Worm (Caenorhabditis elegans) whole organism, young adult: ENCODE results near the gene pck-3.

ENCODE experiments used
- B0019.2 ChIP-seq: fragments of 200-800 bp; sonication (Bioruptor generic); conservative IDR thresholded peaks from 2 replicates; pipeline ENCODE4 v1.3.6; 2022; ENCODE audit warnings: missing genetic modification reagents, missing genetic modification characterization, missing compliant biosample characterization
- C17E4.6 ChIP-seq: fragments of 200-800 bp; sonication (Bioruptor generic); IDR thresholded peaks from 2 replicates; pipeline ENCODE4 v1.3.6; 2022; ENCODE audit warnings: missing genetic modification reagents, missing genetic modification characterization, missing compliant biosample characterization
- F22D6.2 ChIP-seq: sonication (generic microtip); optimal IDR thresholded peaks from 2 replicates; lab custom pipeline; 2016; ENCODE audit warnings: mild to moderate bottlenecking, missing genetic modification characterization, missing compliant biosample characterization
- F57A8.1 ChIP-seq: fragments of 200-800 bp; sonication (Bioruptor generic); optimal IDR thresholded peaks from 2 replicates; lab custom pipeline; 2018; ENCODE audit warnings: mild to moderate bottlenecking, missing genetic modification characterization, moderate library complexity, missing compliant biosample characterization
- Y67H2A.10 ChIP-seq: fragments of 200-800 bp; sonication (Bioruptor generic); conservative IDR thresholded peaks from 2 replicates; pipeline ENCODE4 v1.3.6; 2022; ENCODE audit warnings: missing genetic modification reagents, missing genetic modification characterization, missing compliant biosample characterization
- Y79H2A.3 ChIP-seq: fragments of 200-800 bp; sonication (Bioruptor generic); conservative IDR thresholded peaks from 2 replicates; pipeline ENCODE4 v1.3.6; 2022; ENCODE audit warnings: missing genetic modification reagents, missing genetic modification characterization, missing compliant biosample characterization
- aptf-3 ChIP-seq: fragments of 200-800 bp; sonication (Bioruptor generic); IDR thresholded peaks from 2 replicates; pipeline ENCODE4 v1.3.6; 2022; ENCODE audit warnings: missing genetic modification characterization, missing compliant biosample characterization
- atf-7 ChIP-seq: sonication (generic microtip); optimal IDR thresholded peaks from 2 replicates; lab custom pipeline; 2017; ENCODE audit warnings: mild to moderate bottlenecking, missing genetic modification characterization, missing compliant biosample characterization
- attf-3 ChIP-seq: fragments of 200-800 bp; sonication (Bioruptor generic); conservative IDR thresholded peaks from 2 replicates; pipeline ENCODE4 v1.3.6; 2022; ENCODE audit warnings: missing genetic modification reagents, missing genetic modification characterization, missing compliant biosample characterization
- ceh-27 ChIP-seq: fragments of 200-800 bp; sonication (Bioruptor generic); optimal IDR thresholded peaks from 2 replicates; lab custom pipeline; 2018; ENCODE audit warnings: mild to moderate bottlenecking, missing genetic modification characterization, moderate library complexity, missing compliant biosample characterization
- ceh-58 ChIP-seq: fragments of 200-800 bp; sonication (Bioruptor generic); IDR thresholded peaks from 2 replicates; pipeline ENCODE4 v1.3.6; 2022; ENCODE audit warnings: missing genetic modification characterization, missing compliant biosample characterization
- chd-7 ChIP-seq: sonication (generic microtip); optimal IDR thresholded peaks from 2 replicates; lab custom pipeline; 2016; ENCODE audit warnings: mild to moderate bottlenecking, missing genetic modification characterization, moderate library complexity, missing compliant biosample characterization
- egrh-3 ChIP-seq: fragments of 200-800 bp; sonication (Bioruptor generic); IDR thresholded peaks from 2 replicates; pipeline ENCODE4 v1.3.6; 2022; ENCODE audit warnings: missing genetic modification reagents, missing genetic modification characterization, missing compliant biosample characterization
- ets-4 ChIP-seq: fragments of 200-800 bp; sonication (Bioruptor generic); optimal IDR thresholded peaks from 2 replicates; lab custom pipeline; 2018; ENCODE audit warnings: mild to moderate bottlenecking, missing genetic modification characterization, missing compliant biosample characterization
- hmg-20 ChIP-seq: fragments of 200-800 bp; sonication (Bioruptor generic); IDR thresholded peaks from 2 replicates; pipeline ENCODE4 v1.3.6; 2022; ENCODE audit warnings: missing genetic modification reagents, missing genetic modification characterization, missing compliant biosample characterization
- lin-40 ChIP-seq: sonication (generic microtip); optimal IDR thresholded peaks from 2 replicates; lab custom pipeline; 2016; ENCODE audit warnings: missing genetic modification characterization, mild to moderate bottlenecking, missing compliant biosample characterization, missing genotype, missing genetic modification reagents
- lin-54 ChIP-seq: fragments of 200-800 bp; sonication (Bioruptor generic); optimal IDR thresholded peaks from 2 replicates; lab custom pipeline; 2018; ENCODE audit warnings: mild to moderate bottlenecking, missing genetic modification characterization, missing compliant biosample characterization
- madf-10 ChIP-seq: sonication (generic microtip); optimal IDR thresholded peaks from 2 replicates; lab custom pipeline; 2016; ENCODE audit warnings: mild to moderate bottlenecking, missing genetic modification characterization, missing compliant biosample characterization
- mel-28 ChIP-seq: sonication (generic microtip); optimal IDR thresholded peaks from 2 replicates; lab custom pipeline; 2016; ENCODE audit warnings: borderline replicate concordance, mild to moderate bottlenecking, missing genetic modification characterization, missing compliant biosample characterization
- mes-4 ChIP-seq: sonication (generic microtip); optimal IDR thresholded peaks from 2 replicates; lab custom pipeline; 2016; ENCODE audit warnings: missing genotype, missing genetic modification characterization, missing compliant biosample characterization
- nfya-1 ChIP-seq: sonication (generic microtip); optimal IDR thresholded peaks from 2 replicates; lab custom pipeline; 2017; ENCODE audit warnings: antibody characterized with exemption, missing compliant biosample characterization, missing genetic modification characterization, borderline replicate concordance; ENCODE audit not compliant: insufficient read depth
- nhr-90 ChIP-seq: sonication (generic microtip); optimal IDR thresholded peaks from 2 replicates; lab custom pipeline; 2016; ENCODE audit warnings: missing genotype, mild to moderate bottlenecking, missing genetic modification characterization, missing compliant biosample characterization
- pha-4 ChIP-seq: fragments of 150-350 bp; sonication (generic microtip); optimal IDR thresholded peaks from 2 replicates; lab custom pipeline; 2014; ENCODE audit warnings: missing biosample characterization, missing genetic modification reagents, missing genetic modification characterization
- repo-1 ChIP-seq: sonication (generic microtip); optimal IDR thresholded peaks from 2 replicates; lab custom pipeline; 2017; ENCODE audit warnings: mild to moderate bottlenecking, missing genetic modification characterization, missing compliant biosample characterization
- rpc-1 ChIP-seq, 2 experiments: fragments of 150-350 bp in 1 of 2; sonication (generic microtip) in 1 of 2; optimal IDR thresholded peaks; 2 replicates each; lab custom pipeline; 2014 to 2018; ENCODE audit warnings: missing biosample characterization in 1 of 2, missing genetic modification characterization in 1 of 2, missing genetic modification reagents in 1 of 2, missing genotype in 1 of 2
- snpc-4 ChIP-seq, 5 experiments: fragments of 150-350 bp in 1 of 5; sonication (generic microtip) in 4 of 5; optimal IDR thresholded peaks; 2 replicates each; lab custom pipeline; 2014 to 2018; ENCODE audit warnings: missing genetic modification characterization in 5 of 5, missing biosample characterization in 3 of 5, antibody characterized with exemption in 2 of 5, mild to moderate bottlenecking in 2 of 5, missing compliant biosample characterization in 2 of 5, missing genotype in 2 of 5, moderate library complexity in 2 of 5, missing genetic modification reagents in 1 of 5
- somi-1 ChIP-seq: fragments of 200-800 bp; sonication (Bioruptor generic); optimal IDR thresholded peaks from 2 replicates; lab custom pipeline; 2018; ENCODE audit warnings: mild to moderate bottlenecking, missing genetic modification characterization, missing compliant biosample characterization
- sptf-2 ChIP-seq: fragments of 200-800 bp; sonication (Bioruptor generic); optimal IDR thresholded peaks from 2 replicates; lab custom pipeline; 2018; ENCODE audit warnings: mild to moderate bottlenecking, missing genetic modification characterization, missing compliant biosample characterization
- tbp1 ChIP-seq: fragments of 200-800 bp; sonication (Bioruptor generic); optimal IDR thresholded peaks from 2 replicates; lab custom pipeline; 2018; ENCODE audit warnings: mild to moderate bottlenecking, missing genetic modification characterization, missing compliant biosample characterization
- tbx-9 ChIP-seq: sonication (generic microtip); optimal IDR thresholded peaks from 2 replicates; lab custom pipeline; 2016; ENCODE audit warnings: borderline replicate concordance, missing genetic modification characterization, inconsistent platforms, missing compliant biosample characterization
- unc-62 ChIP-seq: fragments of 150-350 bp; optimal IDR thresholded peaks from 2 replicates; lab custom pipeline; 2014; ENCODE audit warnings: missing biosample characterization, missing genetic modification reagents, missing genetic modification characterization
- zim-3 ChIP-seq: sonication (generic microtip); optimal IDR thresholded peaks from 2 replicates; lab custom pipeline; 2017; ENCODE audit warnings: mild to moderate bottlenecking, missing genetic modification characterization, moderate library complexity, missing compliant biosample characterization
- ztf-18 ChIP-seq: sonication (generic microtip); optimal IDR thresholded peaks from 2 replicates; lab custom pipeline; 2016; ENCODE audit warnings: missing genotype, mild to moderate bottlenecking, missing genetic modification characterization, missing compliant biosample characterization

pck-3 gene

ce11 chrIV:5926643-5927042 is 30.2 kb downstream of the pck-3 start:
- no peak for TF ChIP-seq aptf-3 (GFP tag; lab: Robert Waterston, UW)
- TF ChIP-seq tbp1 (GFP tag; lab: Kevin White, UChicago): no peak
- TF ChIP-seq atf-7 (tag; lab: Kevin White, UChicago): no peak
- TF ChIP-seq C17E4.6 (GFP tag; lab: Robert Waterston, UW): no peak
- TF ChIP-seq egrh-3 (GFP tag; lab: Robert Waterston, UW): no peak
- no peak for TF ChIP-seq ceh-58 (GFP tag; lab: Robert Waterston, UW)
- TF ChIP-seq B0019.2 (GFP tag; lab: Robert Waterston, UW): no peak
- no peak for TF ChIP-seq ets-4 (GFP tag; lab: Kevin White, UChicago)
- TF ChIP-seq Y67H2A.10 (GFP tag; lab: Robert Waterston, UW): no peak
- TF ChIP-seq sptf-2 (GFP tag; lab: Kevin White, UChicago): no peak
- TF ChIP-seq nhr-90: no peak
- no peak for TF ChIP-seq snpc-4 (GFP tag; optimal IDR thresholded peaks at IDR 0.05; lab: Kevin White, UChicago)
- no peak for TF ChIP-seq snpc-4 (tag; optimal IDR thresholded peaks at IDR 0.05; lab: Kevin White, UChicago)
- no peak for TF ChIP-seq F22D6.2 (tag; lab: Kevin White, UChicago)
- no peak for TF ChIP-seq repo-1 (tag; lab: Kevin White, UChicago)

- TF ChIP-seq egrh-3 (GFP tag; lab: Robert Waterston, UW) (no peak), nfya-1 (tag; lab: Kevin White, UChicago) (no peak), hmg-20 (GFP tag; lab: Robert Waterston, UW) (no peak), F57A8.1 (GFP tag; lab: Kevin White, UChicago) (no peak)
Observed at ce11 chrIV:5927805-5928204, 31.4 kb downstream of the pck-3 start.

- TF ChIP-seq chd-7 (no peak), ztf-18 (no peak)
Observed at ce11 chrIV:5928957-5929356, 32.5 kb downstream of the pck-3 start.

ce11 chrIV:5930345-5930744 is 33.9 kb downstream of the pck-3 start, which contains the start of gene lin-33:
Gene lin-33, plus strand, starts transcription at chrIV:5930645.
- TF ChIP-seq zim-3 (tag; lab: Kevin White, UChicago) (no peak), rpc-1 (optimal IDR thresholded peaks at IDR 0.05; lab: Kevin White, UChicago) (no peak), rpc-1 (tag; optimal IDR thresholded peaks at IDR 0.05; lab: Kevin White, UChicago) (no peak), mes-4 (tag; lab: Kevin White, UChicago) (no peak), lin-40 (tag; lab: Kevin White, UChicago) (no peak), pha-4 (tag; lab: Kevin White, UChicago) (no peak), Y79H2A.3 (GFP tag; lab: Robert Waterston, UW) (no peak), madf-10 (tag; lab: Kevin White, UChicago) (no peak), mel-28 (tag; lab: Kevin White, UChicago) (no peak), lin-54 (GFP tag; lab: Kevin White, UChicago) (no peak), somi-1 (no peak), repo-1 (tag; lab: Kevin White, UChicago) (no peak), tbx-9 (tag; lab: Kevin White, UChicago) (no peak), unc-62 (GFP tag; lab: Kevin White, UChicago) (no peak), ceh-27 (no peak), attf-3 (GFP tag; lab: Robert Waterston, UW) (no peak), Y67H2A.10 (GFP tag; lab: Robert Waterston, UW) (no peak)
